Worm (Caenorhabditis elegans): ENCODE results near the gene mrps-26.

DNA sequence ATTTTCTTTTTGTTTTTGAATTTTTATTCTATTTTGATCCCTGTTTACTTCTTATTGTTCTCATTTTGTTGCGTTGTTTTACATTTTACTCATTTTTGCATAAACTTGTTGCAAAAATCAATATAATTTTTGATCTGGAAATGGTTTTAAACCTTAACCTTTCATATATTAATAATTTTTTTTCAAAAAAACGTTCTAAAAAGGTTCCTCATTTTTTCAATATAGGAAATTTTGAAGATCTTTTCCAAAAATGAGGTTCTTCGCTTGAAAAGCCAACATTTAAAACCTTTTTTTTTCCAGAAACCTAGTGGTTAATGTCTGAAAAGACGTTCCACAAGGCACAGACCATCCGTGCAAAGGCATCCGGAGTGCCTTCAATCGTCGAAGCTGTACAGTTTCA, 26.0 kb downstream of the mrps-26 start, which contains the start of gene gop-3:
- TF ChIP-seq ama-1 (optimal IDR thresholded peaks at IDR 0.05) = no peak
- no peak for TF ChIP-seq hmbx-1 (tag; optimal IDR thresholded peaks at IDR 0.05)
- no peak for TF ChIP-seq ceh-36 (tag; optimal IDR thresholded peaks at IDR 0.05)
